4 fruit fly cellular contexts compared by ENCODE assay signal in the genomic region with DNA sequence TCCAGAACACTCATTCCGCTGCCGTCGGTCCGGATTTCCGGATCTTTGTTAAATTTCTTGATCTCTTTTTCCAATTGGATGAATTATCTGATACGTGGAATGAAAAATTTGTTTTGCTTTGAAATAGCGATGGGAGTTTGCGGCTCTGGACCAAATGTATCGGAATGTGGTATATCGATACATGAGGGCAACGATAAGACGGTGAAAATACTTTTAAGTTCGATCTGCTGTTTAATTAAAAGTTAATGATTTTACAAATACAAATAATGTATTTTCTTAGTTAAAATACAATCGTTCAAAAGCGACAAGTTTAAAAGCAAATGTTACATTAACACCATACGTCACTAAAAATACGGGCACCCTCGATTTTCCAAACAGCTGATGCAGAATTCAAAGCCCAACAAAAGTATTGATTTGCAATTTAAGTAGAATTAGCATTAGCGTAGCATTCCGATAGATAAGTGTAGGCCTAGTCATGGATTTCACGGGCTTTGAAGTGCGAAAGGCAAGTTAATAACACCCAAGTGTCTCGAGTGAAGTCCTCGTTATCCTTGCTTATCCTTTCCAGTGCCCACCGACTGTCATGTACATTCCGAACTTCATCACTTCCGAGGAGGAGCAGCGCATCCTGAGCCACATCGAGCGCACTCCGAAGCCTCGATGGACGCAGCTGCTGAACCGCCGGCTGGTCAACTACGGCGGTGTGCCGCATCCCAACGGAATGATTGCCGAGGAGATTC.
TF ChIP-seq lines count a peak whose summit lies in the region.

Gene Cog4, minus strand, starts transcription at position 139 of the 740 bp plus-strand sequence.
Gene CG6144, plus strand, starts transcription at position 211 of the 740 bp plus-strand sequence.

- no peak for TF ChIP-seq CTCF in whole organism, embryonic (GFP tag; optimal IDR thresholded peaks at IDR 0.05; lab: Kevin White, UChicago)

TF ChIP-seq in whole organism, adult, 20 proteins besides CTCF, POLR2A, EP300 and RAD21:
- TF ChIP-seq CG14711 (tag; optimal IDR thresholded peaks at IDR 0.05; lab: Kevin White, UChicago) = peak; percentile 32
- TF ChIP-seq tj (GFP tag; optimal IDR thresholded peaks at IDR 0.05; lab: Kevin White, UChicago) = peak; percentile 34
- TF ChIP-seq CG7045 (GFP tag; optimal IDR thresholded peaks at IDR 0.05; lab: Kevin White, UChicago) = no peak
- peak; percentile 37 for TF ChIP-seq CG11617 (GFP tag; optimal IDR thresholded peaks at IDR 0.05; lab: Kevin White, UChicago)
- TF ChIP-seq CG7101 (tag; optimal IDR thresholded peaks at IDR 0.05; lab: Kevin White, UChicago) = peak; percentile 6
- TF ChIP-seq CG5204 (GFP tag; optimal IDR thresholded peaks at IDR 0.05; lab: Kevin White, UChicago) = no peak
- TF ChIP-seq Mnt (GFP tag; optimal IDR thresholded peaks at IDR 0.05; lab: Kevin White, UChicago) = peak; percentile 36
- no peak for TF ChIP-seq ovo (GFP tag; optimal IDR thresholded peaks at IDR 0.05; lab: Kevin White, UChicago)
- no peak for TF ChIP-seq cnc (optimal IDR thresholded peaks at IDR 0.05; lab: Kevin White, UChicago)
- TF ChIP-seq pad (GFP tag; optimal IDR thresholded peaks at IDR 0.05; lab: Kevin White, UChicago) = no peak
- peak; percentile 74 for TF ChIP-seq bab1 (GFP tag; optimal IDR thresholded peaks at IDR 0.05; lab: Kevin White, UChicago)
- TF ChIP-seq Hr96 (GFP tag; optimal IDR thresholded peaks at IDR 0.05; lab: Kevin White, UChicago) = no peak
- no peak for TF ChIP-seq Crg-1 (GFP tag; optimal IDR thresholded peaks at IDR 0.05; lab: Kevin White, UChicago)
- no peak for TF ChIP-seq Clk (GFP tag; optimal IDR thresholded peaks at IDR 0.05; lab: Kevin White, UChicago)

TF ChIP-seq in whole organism, embryonic, 481 proteins besides CTCF, POLR2A, EP300 and RAD21 (continues in another document):
- TF ChIP-seq org-1 (GFP tag; optimal IDR thresholded peaks at IDR 0.05; lab: Kevin White, UChicago) = no peak
- no peak; the same call in 2 of the 3 replicates for TF ChIP-seq tgo (GFP tag; IDR thresholded peaks at IDR 0.05; lab: Robert Waterston, UW)
- no peak for TF ChIP-seq CoRest (tag; optimal IDR thresholded peaks at IDR 0.05; lab: Kevin White, UChicago)
- no peak for TF ChIP-seq CG1233 (GFP tag; optimal IDR thresholded peaks at IDR 0.05; lab: Kevin White, UChicago)
- peak; percentile 68 for TF ChIP-seq vnd (GFP tag; IDR thresholded peaks at IDR 0.05; lab: Robert Waterston, UW; ENCODE audit: partially characterized antibody)
- TF ChIP-seq HHEX (GFP tag; optimal IDR thresholded peaks at IDR 0.05; lab: Kevin White, UChicago) = no peak
- TF ChIP-seq Abd-B (GFP tag; optimal IDR thresholded peaks at IDR 0.05; lab: Kevin White, UChicago) = no peak
- TF ChIP-seq CG11696 (GFP tag; IDR thresholded peaks at IDR 0.05; lab: Robert Waterston, UW) = no peak
- no peak for TF ChIP-seq ttk (GFP tag; IDR thresholded peaks at IDR 0.05; lab: Robert Waterston, UW)
- TF ChIP-seq repo (GFP tag; optimal IDR thresholded peaks at IDR 0.05; lab: Kevin White, UChicago) = no peak
- TF ChIP-seq Sox102F (GFP tag; optimal IDR thresholded peaks at IDR 0.05; lab: Kevin White, UChicago) = no peak
- no peak for TF ChIP-seq Myb (GFP tag; optimal IDR thresholded peaks at IDR 0.05; lab: Kevin White, UChicago)
- TF ChIP-seq Lhr (GFP tag; optimal IDR thresholded peaks at IDR 0.05; lab: Kevin White, UChicago) = no peak
- TF ChIP-seq NK7.1 (GFP tag; optimal IDR thresholded peaks at IDR 0.05; lab: Kevin White, UChicago) = no peak
- TF ChIP-seq crp (GFP tag; optimal IDR thresholded peaks at IDR 0.05; lab: Kevin White, UChicago) = peak; percentile 68 to 95
- no peak for TF ChIP-seq klu (GFP tag; IDR thresholded peaks at IDR 0.05; lab: Robert Waterston, UW)
- TF ChIP-seq Fer2 (tag; optimal IDR thresholded peaks at IDR 0.05; lab: Kevin White, UChicago) = no peak
- no peak for TF ChIP-seq mld (GFP tag; IDR thresholded peaks at IDR 0.05; lab: Robert Waterston, UW; ENCODE audit: partially characterized antibody)
- peak; percentile 48 for TF ChIP-seq phol (tag; optimal IDR thresholded peaks at IDR 0.05; lab: Kevin White, UChicago)
- TF ChIP-seq otp (GFP tag; IDR thresholded peaks at IDR 0.05; lab: Robert Waterston, UW) = 0 out of 3 replicates have a peak, but pooled peaks have one; percentile 8
- no peak for TF ChIP-seq CG12236 (GFP tag; optimal IDR thresholded peaks at IDR 0.05; lab: Kevin White, UChicago)
- TF ChIP-seq CG2875 (GFP tag; optimal IDR thresholded peaks at IDR 0.05; lab: Kevin White, UChicago) = no peak
- no peak for TF ChIP-seq CG34376 (GFP tag; optimal IDR thresholded peaks at IDR 0.05; lab: Kevin White, UChicago)

TF ChIP-seq in whole organism, prepupa, 60 proteins besides CTCF, POLR2A, EP300 and RAD21:
- TF ChIP-seq CG6808 (GFP tag; optimal IDR thresholded peaks at IDR 0.05; lab: Kevin White, UChicago) (no peak), Ets96B (tag; optimal IDR thresholded peaks at IDR 0.05; lab: Kevin White, UChicago) (no peak), CG8119 (GFP tag; IDR thresholded peaks at IDR 0.05; lab: Robert Waterston, UW) (no peak), CG16779 (tag; optimal IDR thresholded peaks at IDR 0.05; lab: Kevin White, UChicago) (no peak), CG6792 (GFP tag; optimal IDR thresholded peaks at IDR 0.05; lab: Kevin White, UChicago) (no peak), esn (GFP tag; optimal IDR thresholded peaks at IDR 0.05; lab: Kevin White, UChicago) (peak; percentile 45), eg (GFP tag; IDR thresholded peaks at IDR 0.05; lab: Robert Waterston, UW) (no peak), Sox102F (GFP tag; optimal IDR thresholded peaks at IDR 0.05; lab: Kevin White, UChicago) (no peak), CG6854 (GFP tag; optimal IDR thresholded peaks at IDR 0.05; lab: Kevin White, UChicago) (no peak), Eip93F (GFP tag; optimal IDR thresholded peaks at IDR 0.05; lab: Kevin White, UChicago) (peak; percentile 47), achi (GFP tag; optimal IDR thresholded peaks at IDR 0.05; lab: Kevin White, UChicago) (no peak), CG6163 (GFP tag; IDR thresholded peaks at IDR 0.05; lab: Robert Waterston, UW) (no peak; the same call in 2 of the 3 replicates), Sox14 (GFP tag; optimal IDR thresholded peaks at IDR 0.05; lab: Kevin White, UChicago) (no peak), CG8319 (GFP tag; optimal IDR thresholded peaks at IDR 0.05; lab: Kevin White, UChicago) (no peak), dsx (GFP tag; optimal IDR thresholded peaks at IDR 0.05; lab: Kevin White, UChicago; ENCODE audit: poor library complexity, severe bottlenecking) (no peak), Hr38 (GFP tag; optimal IDR thresholded peaks at IDR 0.05; lab: Kevin White, UChicago) (no peak), CG1621 (tag; optimal IDR thresholded peaks at IDR 0.05; lab: Kevin White, UChicago) (no peak), CG31627 (GFP tag; optimal IDR thresholded peaks at IDR 0.05; lab: Kevin White, UChicago) (no peak), spab (GFP tag; optimal IDR thresholded peaks at IDR 0.05; lab: Kevin White, UChicago) (no peak), Gug (GFP tag; IDR thresholded peaks at IDR 0.05; lab: Robert Waterston, UW) (no peak), CG3032 (tag; optimal IDR thresholded peaks at IDR 0.05; lab: Kevin White, UChicago) (no peak), Hr4 (GFP tag; optimal IDR thresholded peaks at IDR 0.05; lab: Kevin White, UChicago) (no peak), lz (GFP tag; optimal IDR thresholded peaks at IDR 0.05; lab: Kevin White, UChicago) (peak; percentile 70)

TF ChIP-seq in whole organism, wandering third instar larva, 38 proteins besides CTCF, POLR2A, EP300 and RAD21:
- TF ChIP-seq OdsH (GFP tag; optimal IDR thresholded peaks at IDR 0.05; lab: Kevin White, UChicago) (peak; percentile 15), sv (GFP tag; optimal IDR thresholded peaks at IDR 0.05; lab: Kevin White, UChicago) (peak; percentile 44), psq (GFP tag; optimal IDR thresholded peaks at IDR 0.05; lab: Kevin White, UChicago) (peak; percentile 1), Hnf4 (GFP tag; optimal IDR thresholded peaks at IDR 0.05; lab: Kevin White, UChicago) (no peak), dmrt93B (GFP tag; optimal IDR thresholded peaks at IDR 0.05; lab: Kevin White, UChicago) (no peak)
TF ChIP-seq in whole organism, wandering third instar larva: peak in this region for 3.
